Worm (Caenorhabditis elegans): ENCODE results near the gene clhm-1.
A peak's percentile ranks its signal among the peaks of the same experiment; 100 is the strongest.

clhm-1 gene

DNA sequence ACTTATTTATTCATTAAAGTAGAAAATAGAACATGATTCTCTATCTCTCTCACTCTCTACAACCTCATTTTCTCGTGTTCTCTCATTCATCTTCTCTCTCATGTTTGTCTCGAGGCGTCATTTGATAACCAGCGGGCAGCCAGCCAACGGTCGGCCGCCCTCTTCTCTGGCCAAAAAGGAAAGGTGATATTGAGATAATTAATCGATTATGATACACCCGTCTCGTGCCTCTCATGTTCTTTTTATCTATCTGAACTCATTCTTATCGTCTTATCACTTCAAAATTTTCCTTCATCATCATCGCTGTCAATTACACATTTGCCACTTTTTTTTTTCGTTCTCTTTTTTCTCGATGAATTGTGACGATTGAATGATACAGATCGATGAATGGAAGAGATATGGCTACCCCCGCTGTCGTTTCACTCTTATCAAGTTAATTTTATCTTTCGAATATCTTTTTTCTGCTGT lies 28.1 kb downstream of the clhm-1 start (continued):
- no peak for TF ChIP-seq madf-3 (GFP tag; IDR thresholded peaks at IDR 0.05)
- TF ChIP-seq madf-10 (tag; optimal IDR thresholded peaks at IDR 0.05), result peak; percentile 79
- TF ChIP-seq attf-5 (GFP tag; optimal IDR thresholded peaks at IDR 0.05), result peak; percentile 76
- TF ChIP-seq sea-2 (GFP tag; IDR thresholded peaks at IDR 0.05), result no peak
- TF ChIP-seq ztf-28 (GFP tag; IDR thresholded peaks at IDR 0.05), result no peak
- peak; percentile 53 for TF ChIP-seq mcd-1 (GFP tag; IDR thresholded peaks at IDR 0.05)
- TF ChIP-seq lin-54 (GFP tag; optimal IDR thresholded peaks at IDR 0.05), result peak; percentile 13

DNA sequence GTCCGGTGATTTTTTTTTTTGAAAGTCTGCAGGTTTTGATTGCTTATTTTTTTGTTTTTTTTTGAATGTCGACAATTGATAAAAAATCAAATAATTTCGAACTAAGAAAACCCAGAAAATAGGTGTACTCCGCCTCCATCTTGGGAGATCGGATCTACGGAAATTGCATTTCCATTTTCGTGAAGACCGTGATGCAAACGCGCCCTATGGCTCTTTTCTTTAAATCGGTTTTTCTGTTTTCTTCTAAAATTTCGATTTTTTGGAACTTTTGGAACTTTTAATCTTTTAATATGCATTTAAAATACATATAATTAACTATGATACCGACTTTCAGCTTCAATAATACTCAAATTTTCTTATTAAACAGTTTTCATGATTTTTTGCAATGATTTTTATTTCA lies 28.8 kb downstream of the clhm-1 start:
- TF ChIP-seq K12H6.12 (tag; optimal IDR thresholded peaks at IDR 0.05), result no peak
- TF ChIP-seq ceh-100 (GFP tag; IDR thresholded peaks at IDR 0.05), result peak; percentile 86
- peak; percentile 55 for TF ChIP-seq mcd-1 (GFP tag; IDR thresholded peaks at IDR 0.05)
- TF ChIP-seq F57C9.4 (tag; optimal IDR thresholded peaks at IDR 0.05), result no peak
- TF ChIP-seq snpc-4 (GFP tag; optimal IDR thresholded peaks at IDR 0.05), result no peak
- TF ChIP-seq snpc-4 (tag; optimal IDR thresholded peaks at IDR 0.05), result peak in 1 of 4 experiments; percentile 7
- no peak for TF ChIP-seq somi-1 (GFP tag; optimal IDR thresholded peaks at IDR 0.05)
- no peak for TF ChIP-seq hmg-1.2 (GFP tag; IDR thresholded peaks at IDR 0.05)
- TF ChIP-seq repo-1 (tag; optimal IDR thresholded peaks at IDR 0.05), result no peak
- TF ChIP-seq ceh-27 (GFP tag; optimal IDR thresholded peaks at IDR 0.05), result no peak
- TF ChIP-seq zim-3 (tag; optimal IDR thresholded peaks at IDR 0.05), result no peak

ce11 chrII:6841102-6841501 lies 29.7 kb downstream of the clhm-1 start:
- no peak for TF ChIP-seq ztf-25 (GFP tag; IDR thresholded peaks at IDR 0.05)
- TF ChIP-seq nhr-80 (tag; optimal IDR thresholded peaks at IDR 0.05), result peak; percentile 37
- no peak for TF ChIP-seq C17E4.6 (GFP tag; IDR thresholded peaks at IDR 0.05)
- no peak for TF ChIP-seq F55B11.4 (tag; optimal IDR thresholded peaks at IDR 0.05; ENCODE audit: borderline replicate concordance, insufficient read depth)
- no peak for TF ChIP-seq chd-7 (tag; optimal IDR thresholded peaks at IDR 0.05)
- TF ChIP-seq ztf-6 (GFP tag; IDR thresholded peaks at IDR 0.05), result no peak
- TF ChIP-seq snpc-1.3 (tag; optimal IDR thresholded peaks at IDR 0.05; ENCODE audit: insufficient read depth), result no peak
- TF ChIP-seq F22D6.2 (tag; optimal IDR thresholded peaks at IDR 0.05), result no peak

DNA sequence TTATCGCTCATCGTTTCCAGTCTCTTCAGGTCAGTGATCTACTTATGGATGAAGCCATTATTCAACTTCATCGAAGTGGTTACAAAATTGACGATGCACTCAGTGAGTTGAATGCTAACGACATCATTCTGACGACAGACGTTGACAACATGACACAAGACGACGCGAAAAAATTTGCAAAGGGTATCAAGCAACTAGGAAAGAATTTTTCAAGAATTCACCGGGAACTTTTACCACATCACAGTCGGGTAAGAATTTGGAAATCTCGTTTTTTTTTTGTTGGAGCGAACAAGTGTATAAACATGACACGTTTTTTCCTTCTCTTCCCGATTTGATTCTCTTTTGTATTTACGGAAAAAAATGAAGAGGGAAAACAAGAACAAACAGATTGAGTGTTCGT lies 30.1 kb downstream of the clhm-1 start:
- TF ChIP-seq egrh-3 (GFP tag; IDR thresholded peaks at IDR 0.05) (no peak), madf-6 (GFP tag; IDR thresholded peaks at IDR 0.05) (no peak), F22D6.2 (tag; optimal IDR thresholded peaks at IDR 0.05) (no peak), F39B2.1 (GFP tag; IDR thresholded peaks at IDR 0.05) (no peak), mcd-1 (GFP tag; IDR thresholded peaks at IDR 0.05) (no peak), ekl-4 (GFP tag; IDR thresholded peaks at IDR 0.05) (no peak), mes-4 (tag; optimal IDR thresholded peaks at IDR 0.05) (no peak), lir-1 (GFP tag; conservative IDR thresholded peaks at IDR 0.05) (no peak), rcor-1 (GFP tag; IDR thresholded peaks at IDR 0.05) (no peak), lin-40 (tag; optimal IDR thresholded peaks at IDR 0.05) (no peak), attf-3 (GFP tag; conservative IDR thresholded peaks at IDR 0.05) (no peak)

- TF ChIP-seq F52B5.7 (tag; optimal IDR thresholded peaks at IDR 0.05) (no peak), hmg-1.2 (GFP tag; IDR thresholded peaks at IDR 0.05) (peak; percentile 3; the same call in 1 of the 2 replicates), hlh-26 (GFP tag; conservative IDR thresholded peaks at IDR 0.05) (no peak), ceh-27 (GFP tag; optimal IDR thresholded peaks at IDR 0.05) (peak; percentile 0), zim-3 (tag; optimal IDR thresholded peaks at IDR 0.05) (no peak), ceh-58 (GFP tag; IDR thresholded peaks at IDR 0.05) (no peak), zfh-2 (GFP tag; conservative IDR thresholded peaks at IDR 0.05) (no peak), somi-1 (GFP tag; optimal IDR thresholded peaks at IDR 0.05) (peak; percentile 22), Y56A3A.18 (GFP tag; IDR thresholded peaks at IDR 0.05) (no peak), F10E7.11 (tag; optimal IDR thresholded peaks at IDR 0.05) (no peak), hsf-1 (GFP tag; IDR thresholded peaks at IDR 0.05) (no peak), cebp-1 (GFP tag; IDR thresholded peaks at IDR 0.05) (no peak), cebp-1 (tag; optimal IDR thresholded peaks at IDR 0.05) (peak; percentile 38), nhr-120 (GFP tag; IDR thresholded peaks at IDR 0.05) (no peak), nhr-80 (tag; optimal IDR thresholded peaks at IDR 0.05) (peak; percentile 16)
Observed at ce11 chrII:6838977-6839376, 31.8 kb downstream of the clhm-1 start.
